Worm (Caenorhabditis elegans): ENCODE results near the gene ZK105.14.

ZK105.14 gene

DNA sequence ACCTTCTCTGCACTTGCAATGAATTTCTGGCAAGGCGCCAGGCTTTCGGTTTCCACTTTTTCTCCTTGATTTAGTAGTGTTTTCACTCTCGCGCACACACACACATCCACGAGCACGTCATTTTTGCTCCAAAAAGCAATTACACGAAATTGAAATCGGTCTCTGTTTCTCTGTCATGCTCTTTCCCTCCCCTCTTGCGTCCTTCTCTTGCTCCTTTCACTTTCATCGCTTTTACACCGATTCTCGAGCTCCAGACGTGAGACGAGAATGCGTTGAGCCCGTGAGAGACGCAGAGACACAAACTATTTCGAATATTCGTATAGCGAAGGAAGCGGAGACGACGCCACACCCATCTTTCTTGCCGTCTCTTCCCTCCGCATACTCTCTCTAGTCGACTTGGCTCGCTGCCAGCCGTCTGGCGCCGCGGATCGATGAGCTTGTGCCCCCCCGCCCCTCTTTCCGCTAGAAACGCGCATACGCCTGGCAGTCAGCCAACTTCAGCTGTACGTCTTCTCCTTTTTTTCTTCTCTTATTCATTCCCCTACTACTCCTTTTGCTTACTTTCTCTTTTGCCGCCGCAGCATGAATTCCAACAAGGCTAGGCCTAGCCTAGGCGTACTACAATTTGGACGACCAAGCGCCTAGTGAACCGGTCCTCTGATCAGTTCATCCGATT is 6.3 kb upstream of the ZK105.14 start (continued):
- TF ChIP-seq lin-54 (GFP tag; optimal IDR thresholded peaks at IDR 0.05) (no peak), ceh-27 (GFP tag; optimal IDR thresholded peaks at IDR 0.05) (peak; percentile 48), somi-1 (GFP tag; optimal IDR thresholded peaks at IDR 0.05) (peak; percentile 46), pbrm-1 (GFP tag; IDR thresholded peaks at IDR 0.05) (0 out of 2 replicates have a peak, but pooled peaks have one; percentile 25), tbx-9 (tag; optimal IDR thresholded peaks at IDR 0.05; ENCODE audit: borderline replicate concordance) (no peak), mel-28 (tag; optimal IDR thresholded peaks at IDR 0.05; ENCODE audit: borderline replicate concordance) (no peak), ztf-3 (GFP tag; optimal IDR thresholded peaks at IDR 0.05) (peak; percentile 24), aptf-3 (GFP tag; IDR thresholded peaks at IDR 0.05) (no peak), nhr-80 (tag; optimal IDR thresholded peaks at IDR 0.05) (peak; percentile 63), C17E4.6 (GFP tag; IDR thresholded peaks at IDR 0.05) (no peak), hmg-1.2 (GFP tag; IDR thresholded peaks at IDR 0.05) (peak; percentile 84), die-1 (tag; optimal IDR thresholded peaks at IDR 0.05) (peak; percentile 24), zfh-2 (GFP tag; conservative IDR thresholded peaks at IDR 0.05) (peak; percentile 99), lin-35 (GFP tag; optimal IDR thresholded peaks at IDR 0.05) (peak in 1 of 3 experiments; percentile 77)

DNA sequence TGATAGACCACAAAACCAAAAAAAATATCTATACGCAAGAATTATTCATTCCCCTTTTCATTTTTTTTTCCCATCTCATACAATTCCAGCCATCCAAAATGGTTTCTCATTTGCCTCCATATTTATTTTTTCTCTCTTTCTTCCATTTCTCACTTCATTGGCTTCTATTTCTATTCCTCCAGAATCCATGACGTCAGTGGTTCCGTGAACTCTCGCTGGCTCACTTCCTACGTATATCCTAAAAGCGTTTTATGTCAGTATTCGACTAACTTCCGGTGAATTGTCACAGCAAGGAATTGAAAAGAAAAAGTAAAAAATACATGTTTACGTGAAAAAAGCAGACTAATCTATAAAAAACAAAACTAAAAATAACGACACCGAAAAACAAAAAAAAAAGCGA is 5.1 kb upstream of the ZK105.14 start:
- TF ChIP-seq rpc-1 (optimal IDR thresholded peaks at IDR 0.05) (no peak), rpc-1 (tag; optimal IDR thresholded peaks at IDR 0.05) (no peak), ztf-28 (GFP tag; IDR thresholded peaks at IDR 0.05) (no peak), egrh-3 (GFP tag; IDR thresholded peaks at IDR 0.05) (no peak), nfya-1 (tag; optimal IDR thresholded peaks at IDR 0.05; ENCODE audit: borderline replicate concordance, insufficient read depth) (no peak), egl-18 (GFP tag; IDR thresholded peaks at IDR 0.05) (no peak), mes-4 (tag; optimal IDR thresholded peaks at IDR 0.05) (no peak), T07F8.4 (tag; optimal IDR thresholded peaks at IDR 0.05) (no peak), aptf-2 (GFP tag; conservative IDR thresholded peaks at IDR 0.05) (no peak), attf-6 (GFP tag; IDR thresholded peaks at IDR 0.05) (no peak), F57A8.1 (GFP tag; optimal IDR thresholded peaks at IDR 0.05) (no peak)

DNA sequence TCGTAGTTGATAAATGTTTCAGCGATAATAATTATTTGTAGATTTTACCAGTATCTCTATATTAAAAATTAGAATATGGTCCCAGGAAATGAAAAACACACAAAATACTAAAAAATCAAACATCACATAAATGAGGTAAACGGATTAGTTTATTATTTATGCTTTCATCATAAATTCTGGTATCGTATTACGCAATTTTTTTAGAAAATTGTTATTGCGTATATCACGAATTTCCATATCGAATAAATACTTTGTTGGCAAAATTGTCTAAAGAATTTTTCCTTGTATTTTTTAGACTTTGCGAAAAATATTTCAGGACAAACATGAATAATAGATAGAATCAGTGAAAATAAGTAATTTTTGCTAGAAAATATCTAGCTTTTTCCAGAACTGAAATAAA is 4.4 kb upstream of the ZK105.14 start:
- TF ChIP-seq Y53F4B.3 (GFP tag; IDR thresholded peaks at IDR 0.05) (no peak), let-607 (tag; optimal IDR thresholded peaks at IDR 0.05) (no peak), lin-35 (GFP tag; optimal IDR thresholded peaks at IDR 0.05) (no peak), aptf-3 (GFP tag; IDR thresholded peaks at IDR 0.05) (no peak), ztf-26 (tag; optimal IDR thresholded peaks at IDR 0.05) (no peak), cebp-1 (GFP tag; IDR thresholded peaks at IDR 0.05) (no peak), cebp-1 (tag; optimal IDR thresholded peaks at IDR 0.05) (no peak), D2030.7 (GFP tag; IDR thresholded peaks at IDR 0.05) (no peak), tbp1 (GFP tag; optimal IDR thresholded peaks at IDR 0.05) (no peak)

DNA sequence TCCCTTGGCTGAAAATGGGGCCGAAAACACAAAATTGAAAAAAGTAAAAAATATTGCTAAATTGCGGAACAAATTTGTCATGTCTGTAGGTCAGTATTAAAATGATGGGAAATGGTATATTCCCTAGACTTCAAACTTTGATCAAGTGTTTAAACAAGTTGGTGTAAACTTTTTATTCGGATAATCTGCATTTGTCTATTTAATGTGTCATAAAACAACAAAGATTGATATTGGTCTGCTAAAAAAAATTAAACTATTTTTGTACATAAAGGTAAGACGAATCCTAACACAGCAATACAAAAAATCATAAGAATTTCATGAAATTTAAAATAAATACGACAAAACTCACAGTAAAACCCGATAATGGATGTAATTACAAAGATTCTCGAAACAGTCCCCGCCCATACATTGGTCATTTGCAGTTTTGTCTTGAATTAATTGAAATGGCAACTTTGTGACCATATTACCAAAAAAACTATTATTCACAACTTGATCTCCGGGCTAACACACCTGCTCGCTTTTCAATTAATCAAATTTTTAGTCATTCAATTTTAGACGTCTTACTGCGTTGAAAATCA is 2.2 kb upstream of the ZK105.14 start, which contains the start of the genes ZK105.6 and ZK105.8:
ZK105.6 (minus strand) TSS at position 101 of the 578 bp plus-strand sequence.
ZK105.8 (plus strand) TSS at position 528 of the 578 bp plus-strand sequence.
- TF ChIP-seq nfya-2 (GFP tag; IDR thresholded peaks at IDR 0.05) (no peak), F55B11.4 (tag; optimal IDR thresholded peaks at IDR 0.05; ENCODE audit: borderline replicate concordance, insufficient read depth) (no peak), Y67H2A.10 (GFP tag; conservative IDR thresholded peaks at IDR 0.05) (no peak), hlh-12 (tag; optimal IDR thresholded peaks at IDR 0.05) (no peak), bed-2 (GFP tag; IDR thresholded peaks at IDR 0.05) (no peak), snpc-3.4 (tag; optimal IDR thresholded peaks at IDR 0.05) (no peak), ztf-28 (GFP tag; IDR thresholded peaks at IDR 0.05) (no peak), lin-26 (GFP tag; IDR thresholded peaks at IDR 0.05) (no peak), repo-1 (tag; optimal IDR thresholded peaks at IDR 0.05) (no peak), nhr-27 (tag; optimal IDR thresholded peaks at IDR 0.05) (no peak), K11D2.4 (GFP tag; IDR thresholded peaks at IDR 0.05) (no peak), cebp-2 (GFP tag; IDR thresholded peaks at IDR 0.05) (no peak), ztf-6 (GFP tag; IDR thresholded peaks at IDR 0.05) (no peak), F57A8.1 (GFP tag; optimal IDR thresholded peaks at IDR 0.05) (no peak)
